Fruit fly (Drosophila melanogaster) whole organism, embryonic: Measurements from ENCODE around the gene CG14302.

Experiments used
- Bdp1 ChIP-seq: fragments of 200-800 bp; sonication (Bioruptor generic); optimal IDR thresholded peaks from 3 replicates; lab custom pipeline; 2016; ENCODE audit warnings: missing biosample characterization, missing genetic modification characterization
- CG10959 ChIP-seq: fragments of 200-800 bp; sonication (Bioruptor generic); IDR thresholded peaks from 2 replicates; pipeline ENCODE4 v1.3.6; 2022; ENCODE audit warnings: missing biosample characterization, missing genetic modification characterization
- CG10979 ChIP-seq: fragments of 200-800 bp; sonication (Bioruptor generic); optimal IDR thresholded peaks from 2 replicates; lab custom pipeline; 2018; ENCODE audit warnings: missing biosample characterization, mild to moderate bottlenecking, missing genetic modification characterization, moderate library complexity
- CG11085 ChIP-seq: fragments of 200-800 bp; sonication (Bioruptor generic); IDR thresholded peaks from 2 replicates; pipeline ENCODE4 v1.3.6; 2022; ENCODE audit warnings: missing biosample characterization, missing genetic modification characterization
- CG11398 ChIP-seq: fragments of 200-800 bp; sonication (Bioruptor generic); optimal IDR thresholded peaks from 2 replicates; lab custom pipeline; 2016; ENCODE audit warnings: missing biosample characterization, missing genetic modification characterization
- CG12104 ChIP-seq: fragments of 200-800 bp; sonication (Bioruptor generic); optimal IDR thresholded peaks from 3 replicates; lab custom pipeline; 2016; ENCODE audit warnings: missing biosample characterization, missing genetic modification characterization
- CG12155 ChIP-seq: fragments of 200-800 bp; sonication (Bioruptor generic); optimal IDR thresholded peaks from 3 replicates; lab custom pipeline; 2016; ENCODE audit warnings: missing biosample characterization, missing genetic modification characterization
- CG12299 ChIP-seq: fragments of 200-800 bp; sonication (Bioruptor generic); optimal IDR thresholded peaks from 2 replicates; lab custom pipeline; 2018; ENCODE audit warnings: missing biosample characterization, mild to moderate bottlenecking, missing genetic modification characterization
- CG13775 ChIP-seq: fragments of 200-800 bp; sonication (Bioruptor generic); optimal IDR thresholded peaks from 3 replicates; lab custom pipeline; 2017; ENCODE audit warnings: missing biosample characterization, mild to moderate bottlenecking, missing genetic modification characterization
- CG15696 ChIP-seq: fragments of 200-800 bp; sonication (Bioruptor generic); optimal IDR thresholded peaks from 2 replicates; lab custom pipeline; 2019; ENCODE audit warnings: missing biosample characterization, mild to moderate bottlenecking, missing genetic modification characterization, moderate library complexity
- CG16813 ChIP-seq: fragments of 200-800 bp; sonication (Bioruptor generic); IDR thresholded peaks from 3 replicates; pipeline ENCODE4 v1.3.6; 2022; ENCODE audit warnings: missing biosample characterization, missing genetic modification characterization; ENCODE audit not compliant: partially characterized antibody
- CG18619 ChIP-seq: fragments of 200-800 bp; sonication (Bioruptor generic); optimal IDR thresholded peaks from 3 replicates; lab custom pipeline; 2017; ENCODE audit warnings: missing biosample characterization, mild to moderate bottlenecking, missing genetic modification characterization
- CG2678 ChIP-seq: fragments of 200-800 bp; sonication (Bioruptor generic); optimal IDR thresholded peaks from 3 replicates; lab custom pipeline; 2019; ENCODE audit warnings: missing biosample characterization, mild to moderate bottlenecking, missing genetic modification characterization, moderate library complexity
- CG2712 ChIP-seq: fragments of 200-800 bp; optimal IDR thresholded peaks from 3 replicates; lab custom pipeline; 2019; ENCODE audit warnings: missing biosample characterization, mild to moderate bottlenecking, missing genetic modification characterization, moderate library complexity
- CG31224 ChIP-seq: fragments of 200-800 bp; sonication (Bioruptor generic); IDR thresholded peaks from 2 replicates; pipeline ENCODE4 v1.3.6; 2022; ENCODE audit warnings: missing biosample characterization, missing genetic modification characterization
- CG42726 ChIP-seq: fragments of 200-800 bp; sonication (Bioruptor generic); IDR thresholded peaks from 2 replicates; pipeline ENCODE4 v1.3.6; 2022; ENCODE audit warnings: missing biosample characterization, missing genetic modification characterization; ENCODE audit not compliant: partially characterized antibody
- CG4820 ChIP-seq: fragments of 200-800 bp; sonication (Bioruptor generic); optimal IDR thresholded peaks from 3 replicates; lab custom pipeline; 2016; ENCODE audit warnings: missing biosample characterization, missing genetic modification characterization
- CG5180 ChIP-seq: fragments of 200-800 bp; sonication (Bioruptor generic); optimal IDR thresholded peaks from 3 replicates; lab custom pipeline; 2017; ENCODE audit warnings: missing biosample characterization, missing genetic modification characterization, mild to moderate bottlenecking, moderate library complexity, missing genetic modification reagents
- CG6272 ChIP-seq: fragments of 200-800 bp; sonication (Bioruptor generic); IDR thresholded peaks from 2 replicates; pipeline ENCODE4 v1.3.6; 2022; ENCODE audit warnings: missing biosample characterization, missing genetic modification characterization
- CG7963 ChIP-seq: fragments of 200-800 bp; sonication (Bioruptor generic); IDR thresholded peaks from 3 replicates; pipeline ENCODE4 v1.3.6; 2022; ENCODE audit warnings: missing biosample characterization, missing genetic modification characterization; ENCODE audit not compliant: partially characterized antibody
- CG9727 ChIP-seq: fragments of 200-800 bp; sonication (Bioruptor generic); optimal IDR thresholded peaks from 3 replicates; lab custom pipeline; 2017; ENCODE audit warnings: missing biosample characterization, mild to moderate bottlenecking, missing genetic modification characterization
- CHES-1-like ChIP-seq: fragments of 200-800 bp; sonication (Bioruptor generic); optimal IDR thresholded peaks from 2 replicates; lab custom pipeline; 2016; ENCODE audit warnings: missing biosample characterization, missing genetic modification characterization
- Dfd ChIP-seq, 2 experiments: fragments of >200 bp; optimal IDR thresholded peaks; 2 replicates each; lab custom pipeline; 2017; ENCODE audit warnings: missing biosample characterization in 2 of 2, missing genetic modification characterization in 2 of 2
- Ets65A ChIP-seq: fragments of 200-800 bp; sonication (Bioruptor generic); peaks from one replicate; lab custom pipeline; 2016; ENCODE audit warnings: missing biosample characterization, missing genetic modification characterization
- Fer2 ChIP-seq: fragments of 200-800 bp; sonication (Bioruptor generic); optimal IDR thresholded peaks from 2 replicates; lab custom pipeline; 2018; ENCODE audit warnings: missing biosample characterization, mild to moderate bottlenecking, missing genetic modification characterization, moderate library complexity
- Lhr ChIP-seq: fragments of 200-800 bp; sonication (Bioruptor generic); optimal IDR thresholded peaks from 3 replicates; lab custom pipeline; 2017; ENCODE audit warnings: mild to moderate bottlenecking, missing biosample characterization, missing genetic modification reagents, missing genetic modification characterization
- Med ChIP-seq: fragments of 200-800 bp; sonication (Bioruptor generic); peaks from one replicate; lab custom pipeline; 2016; ENCODE audit warnings: missing biosample characterization, missing genetic modification characterization, mild to moderate bottlenecking, inconsistent platforms, moderate library complexity
- NK7.1 ChIP-seq: fragments of 200-800 bp; sonication (Bioruptor generic); optimal IDR thresholded peaks from 3 replicates; lab custom pipeline; 2016; ENCODE audit warnings: missing biosample characterization, missing genetic modification characterization
- Opbp ChIP-seq: fragments of 200-800 bp; sonication (Bioruptor generic); IDR thresholded peaks from 3 replicates; pipeline ENCODE4 v1.3.6; 2022; ENCODE audit warnings: missing biosample characterization, missing genetic modification characterization; ENCODE audit not compliant: partially characterized antibody
- Rx ChIP-seq: fragments of 200-800 bp; sonication (Bioruptor generic); IDR thresholded peaks from 2 replicates; pipeline ENCODE4 v1.3.6; 2022; ENCODE audit warnings: missing biosample characterization, missing genetic modification characterization
- Sry-δ ChIP-seq: fragments of 200-800 bp; sonication (Bioruptor generic); optimal IDR thresholded peaks from 2 replicates; lab custom pipeline; 2016; ENCODE audit warnings: missing biosample characterization, missing genetic modification characterization
- TFAM ChIP-seq: fragments of 200-800 bp; sonication (Bioruptor generic); optimal IDR thresholded peaks from 2 replicates; lab custom pipeline; 2017; ENCODE audit warnings: missing biosample characterization, missing genetic modification characterization, inconsistent platforms
- Xrp1 ChIP-seq: fragments of 200-800 bp; sonication (Bioruptor generic); IDR thresholded peaks from 2 replicates; pipeline ENCODE4 v1.3.6; 2022; ENCODE audit warnings: missing biosample characterization, missing genetic modification characterization
- YL-1 ChIP-seq: fragments of 200-800 bp; sonication (Bioruptor generic); optimal IDR thresholded peaks from 3 replicates; lab custom pipeline; 2017; ENCODE audit warnings: missing biosample characterization, mild to moderate bottlenecking, missing genetic modification characterization
- ato ChIP-seq: fragments of 200-800 bp; sonication (Bioruptor generic); IDR thresholded peaks from 2 replicates; pipeline ENCODE4 v1.3.6; 2022; ENCODE audit warnings: missing biosample characterization, missing genetic modification characterization; ENCODE audit not compliant: partially characterized antibody
- az2 ChIP-seq: fragments of 200-800 bp; sonication (Bioruptor generic); optimal IDR thresholded peaks from 3 replicates; lab custom pipeline; 2016; ENCODE audit warnings: missing biosample characterization, missing genetic modification characterization
- chn ChIP-seq: fragments of 200-800 bp; sonication (Bioruptor generic); optimal IDR thresholded peaks from 2 replicates; lab custom pipeline; 2016; ENCODE audit warnings: missing biosample characterization, missing genetic modification characterization
- gfzf ChIP-seq: fragments of 200-800 bp; sonication (Bioruptor generic); optimal IDR thresholded peaks from 2 replicates; lab custom pipeline; 2016; ENCODE audit warnings: missing biosample characterization, mild to moderate bottlenecking, missing genetic modification characterization, moderate library complexity
- inv ChIP-seq: fragments of 200-800 bp; sonication (Bioruptor generic); IDR thresholded peaks from 2 replicates; pipeline ENCODE4 v1.3.6; 2022; ENCODE audit warnings: missing biosample characterization, missing genetic modification characterization; ENCODE audit not compliant: partially characterized antibody
- kay ChIP-seq: fragments of 200-800 bp; sonication (Bioruptor generic); optimal IDR thresholded peaks from 2 replicates; lab custom pipeline; 2016; ENCODE audit warnings: missing biosample characterization, missing genetic modification characterization
- klu ChIP-seq: fragments of 200-800 bp; sonication (Bioruptor generic); IDR thresholded peaks from 2 replicates; pipeline ENCODE4 v1.3.6; 2022; ENCODE audit warnings: missing biosample characterization, missing genetic modification characterization
- lola ChIP-seq, 3 experiments: fragments of >200 bp in 2 of 3; fragments of 200-800 bp in 1 of 3; sonication (Bioruptor generic) in 1 of 3; optimal IDR thresholded peaks; 2 replicates each; lab custom pipeline; 2017 to 2019; ENCODE audit warnings: missing biosample characterization in 3 of 3, missing genetic modification characterization in 3 of 3, mild to moderate bottlenecking in 1 of 3, moderate library complexity in 1 of 3
- luna ChIP-seq: fragments of 200-800 bp; sonication (Bioruptor generic); optimal IDR thresholded peaks from 2 replicates; lab custom pipeline; 2016; ENCODE audit warnings: missing biosample characterization, missing genetic modification characterization
- sc ChIP-seq, 3 experiments: fragments of >200 bp in 2 of 3; fragments of 200-800 bp in 1 of 3; sonication (Bioruptor generic) in 1 of 3; optimal IDR thresholded peaks; 2 replicates in 2 of 3; 3 replicates in 1 of 3; lab custom pipeline; 2017; ENCODE audit warnings: mild to moderate bottlenecking in 1 of 3, missing biosample characterization in 1 of 3, missing genetic modification characterization in 1 of 3, missing genetic modification reagents in 1 of 3
- sens ChIP-seq: fragments of 200-800 bp; sonication (Bioruptor generic); peaks from one replicate; lab custom pipeline; 2016; ENCODE audit warnings: missing biosample characterization, missing genetic modification characterization
- sna ChIP-seq: fragments of 200-800 bp; sonication (Bioruptor generic); IDR thresholded peaks from 2 replicates; pipeline ENCODE4 v1.3.6; 2022; ENCODE audit warnings: missing biosample characterization, missing genetic modification characterization; ENCODE audit not compliant: partially characterized antibody
- vnd ChIP-seq: fragments of 200-800 bp; sonication (Bioruptor generic); IDR thresholded peaks from 3 replicates; pipeline ENCODE4 v1.3.6; 2022; ENCODE audit warnings: missing biosample characterization, missing genetic modification characterization; ENCODE audit not compliant: partially characterized antibody
- zfh1 ChIP-seq: fragments of 200-800 bp; sonication (Bioruptor generic); IDR thresholded peaks from 3 replicates; pipeline ENCODE4 v1.3.6; 2022; ENCODE audit warnings: missing biosample characterization, missing genetic modification characterization

Gene CG14302

DNA sequence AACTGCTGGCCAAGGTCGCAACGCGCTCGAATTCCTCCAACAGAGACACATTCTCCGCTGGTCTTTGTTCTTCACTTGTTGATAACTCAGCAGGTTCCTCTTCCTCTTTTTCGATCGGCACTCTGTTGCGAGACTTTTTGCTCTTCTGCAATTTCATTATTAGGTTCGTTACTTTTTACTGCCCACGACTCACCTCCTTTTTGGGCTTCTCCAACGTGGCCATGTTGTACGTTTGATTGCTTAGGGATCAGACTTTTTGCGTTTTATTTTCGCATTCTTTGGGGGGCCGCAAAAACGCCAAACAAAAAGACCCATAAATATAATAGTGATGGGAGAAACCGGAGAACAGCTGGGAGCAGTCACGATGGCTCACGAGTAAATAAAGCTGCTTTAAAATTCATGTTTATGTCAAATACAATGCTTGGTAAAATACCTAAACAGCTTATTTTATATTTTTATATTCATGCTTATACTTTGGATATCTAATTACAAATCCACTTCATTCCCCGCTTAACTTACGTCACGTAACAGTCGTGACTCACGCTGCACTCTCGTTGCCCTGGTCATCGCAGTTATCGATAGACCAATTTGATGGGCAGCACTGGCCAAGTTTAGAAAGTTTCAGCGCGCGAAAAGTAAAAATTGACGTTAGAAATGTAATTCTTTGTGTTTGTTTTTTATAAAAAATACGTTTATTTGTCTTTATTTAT is 26.2 kb downstream of the CG14302 start, which contains the start of gene Epg5 (continued):
- TF ChIP-seq Opbp (peak; percentile 94), CHES-1-like (GFP tag; lab: Kevin White, UChicago) (peak; percentile 74), CG15696 (peak; percentile 71), CG10959 (GFP tag; lab: Robert Waterston, UW) (no peak), Sry-δ (GFP tag; lab: Kevin White, UChicago) (peak; percentile 92), CG6272 (GFP tag; lab: Robert Waterston, UW) (peak; percentile 84), Ets65A (GFP tag; lab: Kevin White, UChicago) (peak; percentile 96), Rx (GFP tag; lab: Robert Waterston, UW) (peak; percentile 41; the same call in 1 of the 2 replicates), YL-1 (GFP tag; lab: Kevin White, UChicago) (peak; percentile 78), sc (optimal IDR thresholded peaks at IDR 0.05; lab: Kevin White, UChicago) (no peak), sc (GFP tag; optimal IDR thresholded peaks at IDR 0.05; lab: Kevin White, UChicago) (no peak), Dfd (GFP tag; optimal IDR thresholded peaks at IDR 0.05; lab: Kevin White, UChicago) (no peak), Xrp1 (GFP tag; lab: Robert Waterston, UW) (peak; percentile 65), zfh1 (GFP tag; lab: Robert Waterston, UW) (peak; percentile 55; the same call in 2 of the 3 replicates), CG11398 (no peak), CG18619 (GFP tag; lab: Kevin White, UChicago) (peak; percentile 54), CG12299 (tag; lab: Kevin White, UChicago) (peak; percentile 29), chn (GFP tag; lab: Kevin White, UChicago) (peak; percentile 85), CG7963 (GFP tag; lab: Robert Waterston, UW) (peak; percentile 88), lola (GFP tag; optimal IDR thresholded peaks at IDR 0.05; lab: Kevin White, UChicago) (no peak), kay (GFP tag; lab: Kevin White, UChicago) (peak; percentile 49), sna (peak; percentile 99), CG42726 (GFP tag; lab: Robert Waterston, UW) (peak; percentile 87), Fer2 (tag; lab: Kevin White, UChicago) (peak; percentile 50), CG2678 (tag; lab: Kevin White, UChicago) (no peak), Bdp1 (peak; percentile 57), ato (GFP tag; lab: Robert Waterston, UW) (peak; percentile 78), Med (GFP tag; lab: Kevin White, UChicago) (peak; percentile 97), CG9727 (GFP tag; lab: Kevin White, UChicago) (peak; percentile 71), TFAM (no peak), luna (GFP tag; lab: Kevin White, UChicago) (peak; percentile 53), CG13775 (GFP tag; lab: Kevin White, UChicago) (peak; percentile 71), CG12155 (GFP tag; lab: Kevin White, UChicago) (peak; percentile 74), NK7.1 (GFP tag; lab: Kevin White, UChicago) (peak; percentile 39), CG11085 (GFP tag; lab: Robert Waterston, UW) (peak; percentile 73), vnd (GFP tag; lab: Robert Waterston, UW) (peak; percentile 99), gfzf (peak; percentile 27), CG31224 (GFP tag; lab: Robert Waterston, UW) (peak; percentile 68), klu (GFP tag; lab: Robert Waterston, UW) (peak; percentile 70; the same call in 1 of the 2 replicates), CG10979 (no peak), sens (GFP tag; lab: Kevin White, UChicago) (peak; percentile 95), CG4820 (peak; percentile 54), CG12104 (peak; percentile 3), CG16813 (GFP tag; lab: Robert Waterston, UW) (peak; percentile 98), az2 (peak; percentile 73), inv (GFP tag; lab: Robert Waterston, UW) (peak; percentile 98), Lhr (peak; percentile 29), CG2712 (no peak), CG5180 (GFP tag; lab: Kevin White, UChicago) (no peak)
